Worm (Caenorhabditis elegans) whole organism, young adult: ENCODE data around the gene tpi-1.

Source experiments
- B0261.1 ChIP-seq: sonication (generic microtip); optimal IDR thresholded peaks from 2 replicates; lab custom pipeline; 2016; ENCODE audit warnings: mild to moderate bottlenecking, missing genetic modification characterization, moderate library complexity, missing compliant biosample characterization
- F10E7.11 ChIP-seq: sonication (generic microtip); optimal IDR thresholded peaks from 2 replicates; lab custom pipeline; 2017; ENCODE audit warnings: mild to moderate bottlenecking, missing genetic modification characterization, moderate library complexity, missing compliant biosample characterization
- F23B12.7 ChIP-seq: sonication (generic microtip); optimal IDR thresholded peaks from 2 replicates; lab custom pipeline; 2017; ENCODE audit warnings: missing genetic modification characterization, mild to moderate bottlenecking, missing compliant biosample characterization, antibody characterized with exemption, moderate library complexity; ENCODE audit not compliant: insufficient read depth
- F33H1.4 ChIP-seq: fragments of 200-800 bp; sonication (Bioruptor generic); IDR thresholded peaks from 2 replicates; pipeline ENCODE4 v1.3.6; 2022; ENCODE audit warnings: missing genetic modification reagents, missing genetic modification characterization, missing compliant biosample characterization
- K11D2.4 ChIP-seq: fragments of 200-800 bp; sonication (Bioruptor generic); IDR thresholded peaks from 2 replicates; pipeline ENCODE4 v1.3.6; 2022; ENCODE audit warnings: missing genetic modification reagents, missing genetic modification characterization, missing compliant biosample characterization
- T26A5.8 ChIP-seq: sonication (generic microtip); optimal IDR thresholded peaks from 2 replicates; lab custom pipeline; 2016; ENCODE audit warnings: missing genetic modification characterization, missing compliant biosample characterization
- Y53F4B.3 ChIP-seq: fragments of 200-800 bp; sonication (Bioruptor generic); IDR thresholded peaks from 2 replicates; pipeline ENCODE4 v1.3.6; 2022; ENCODE audit warnings: missing genetic modification reagents, missing genetic modification characterization, missing compliant biosample characterization
- Y53G8AR.9 ChIP-seq: fragments of 200-800 bp; sonication (Bioruptor generic); conservative IDR thresholded peaks from 2 replicates; pipeline ENCODE4 v1.3.6; 2022; ENCODE audit warnings: missing genetic modification reagents, missing genetic modification characterization, missing compliant biosample characterization
- Y79H2A.3 ChIP-seq: fragments of 200-800 bp; sonication (Bioruptor generic); conservative IDR thresholded peaks from 2 replicates; pipeline ENCODE4 v1.3.6; 2022; ENCODE audit warnings: missing genetic modification reagents, missing genetic modification characterization, missing compliant biosample characterization
- ZK185.1 ChIP-seq: sonication (generic microtip); optimal IDR thresholded peaks from 2 replicates; lab custom pipeline; 2016; ENCODE audit warnings: mild to moderate bottlenecking, missing genetic modification characterization, missing compliant biosample characterization; ENCODE audit not compliant: poor library complexity, severe bottlenecking
- ama-1 ChIP-seq, 3 experiments: fragments of 150-350 bp in 1 of 3; sonication (generic microtip) in 2 of 3; optimal IDR thresholded peaks; 2 replicates each; lab custom pipeline; 2014 to 2018; ENCODE audit warnings: missing biosample characterization in 2 of 3, missing genetic modification characterization in 2 of 3, missing genetic modification reagents in 2 of 3
- aptf-3 ChIP-seq: fragments of 200-800 bp; sonication (Bioruptor generic); IDR thresholded peaks from 2 replicates; pipeline ENCODE4 v1.3.6; 2022; ENCODE audit warnings: missing genetic modification characterization, missing compliant biosample characterization
- bed-2 ChIP-seq: fragments of 200-800 bp; sonication (Bioruptor generic); IDR thresholded peaks from 2 replicates; pipeline ENCODE4 v1.3.6; 2022; ENCODE audit warnings: missing genetic modification reagents, missing genetic modification characterization, missing compliant biosample characterization
- ccch-3 ChIP-seq: fragments of 200-800 bp; sonication (Bioruptor generic); optimal IDR thresholded peaks from 2 replicates; lab custom pipeline; 2018; ENCODE audit warnings: mild to moderate bottlenecking, missing genetic modification characterization, missing compliant biosample characterization
- cebp-1 ChIP-seq, 2 experiments: fragments of 200-800 bp in 1 of 2; sonication (Bioruptor generic) in 1 of 2; sonication (generic microtip) in 1 of 2; IDR thresholded peaks in 1 of 2; optimal IDR thresholded peaks in 1 of 2; 2 replicates each; pipeline versions ENCODE4 v1.3.6 to Lab custom; 2017 to 2022; ENCODE audit warnings: missing compliant biosample characterization in 2 of 2, missing genetic modification characterization in 2 of 2, mild to moderate bottlenecking in 1 of 2, missing genetic modification reagents in 1 of 2, moderate library complexity in 1 of 2
- cebp-2 ChIP-seq: fragments of 200-800 bp; sonication (Bioruptor generic); IDR thresholded peaks from 2 replicates; pipeline ENCODE4 v1.3.6; 2022; ENCODE audit warnings: missing genetic modification characterization, missing compliant biosample characterization
- egl-18 ChIP-seq: fragments of 200-800 bp; sonication (Bioruptor generic); IDR thresholded peaks from 2 replicates; pipeline ENCODE4 v1.3.6; 2022; ENCODE audit warnings: missing genetic modification reagents, missing genetic modification characterization, missing compliant biosample characterization
- ekl-4 ChIP-seq: fragments of 200-800 bp; sonication (Bioruptor generic); IDR thresholded peaks from 2 replicates; pipeline ENCODE4 v1.3.6; 2022; ENCODE audit warnings: missing genetic modification reagents, missing genetic modification characterization, missing compliant biosample characterization
- ets-4 ChIP-seq: fragments of 200-800 bp; sonication (Bioruptor generic); optimal IDR thresholded peaks from 2 replicates; lab custom pipeline; 2018; ENCODE audit warnings: mild to moderate bottlenecking, missing genetic modification characterization, missing compliant biosample characterization
- fkh-3 ChIP-seq: sonication (generic microtip); optimal IDR thresholded peaks from 2 replicates; lab custom pipeline; 2016; ENCODE audit warnings: mild to moderate bottlenecking, missing genetic modification characterization, missing compliant biosample characterization
- gei-17 ChIP-seq: fragments of 200-800 bp; sonication (Bioruptor generic); optimal IDR thresholded peaks from 2 replicates; lab custom pipeline; 2018; ENCODE audit warnings: mild to moderate bottlenecking, missing genetic modification characterization, missing compliant biosample characterization
- him-1 ChIP-seq: sonication (generic microtip); optimal IDR thresholded peaks from 2 replicates; lab custom pipeline; 2016; ENCODE audit warnings: missing genotype, missing genetic modification reagents, missing genetic modification characterization, missing compliant biosample characterization
- hlh-26 ChIP-seq: fragments of 200-800 bp; sonication (Bioruptor generic); conservative IDR thresholded peaks from 2 replicates; pipeline ENCODE4 v1.3.6; 2022; ENCODE audit warnings: missing genetic modification reagents, missing genetic modification characterization, missing compliant biosample characterization
- hmg-1.2 ChIP-seq: fragments of 200-800 bp; sonication (Bioruptor generic); IDR thresholded peaks from 2 replicates; pipeline ENCODE4 v1.3.6; 2022; ENCODE audit warnings: missing genetic modification reagents, missing genetic modification characterization, missing compliant biosample characterization
- let-607 ChIP-seq, 2 experiments: fragments of 200-800 bp in 1 of 2; sonication (Bioruptor generic) in 1 of 2; sonication (generic microtip) in 1 of 2; optimal IDR thresholded peaks; 2 replicates each; lab custom pipeline; 2016 to 2018; ENCODE audit warnings: mild to moderate bottlenecking in 2 of 2, missing compliant biosample characterization in 2 of 2, missing genetic modification characterization in 2 of 2, moderate library complexity in 2 of 2, missing genotype in 1 of 2
- lin-35 ChIP-seq, 3 experiments: fragments of 150-350 bp in 2 of 3; sonication (generic microtip) in 1 of 3; optimal IDR thresholded peaks; 2 replicates each; lab custom pipeline; 2014 to 2018; ENCODE audit warnings: missing biosample characterization in 3 of 3, missing genetic modification characterization in 3 of 3, missing genetic modification reagents in 3 of 3
- lin-40 ChIP-seq: sonication (generic microtip); optimal IDR thresholded peaks from 2 replicates; lab custom pipeline; 2016; ENCODE audit warnings: missing genetic modification characterization, mild to moderate bottlenecking, missing compliant biosample characterization, missing genotype, missing genetic modification reagents
- madf-10 ChIP-seq: sonication (generic microtip); optimal IDR thresholded peaks from 2 replicates; lab custom pipeline; 2016; ENCODE audit warnings: mild to moderate bottlenecking, missing genetic modification characterization, missing compliant biosample characterization
- madf-3 ChIP-seq: fragments of 200-800 bp; sonication (Bioruptor generic); IDR thresholded peaks from 2 replicates; pipeline ENCODE4 v1.3.6; 2022; ENCODE audit warnings: missing genetic modification reagents, missing genetic modification characterization, missing compliant biosample characterization
- mes-4 ChIP-seq: sonication (generic microtip); optimal IDR thresholded peaks from 2 replicates; lab custom pipeline; 2016; ENCODE audit warnings: missing genotype, missing genetic modification characterization, missing compliant biosample characterization
- nfya-2 ChIP-seq: fragments of 200-800 bp; sonication (Bioruptor generic); IDR thresholded peaks from 2 replicates; pipeline ENCODE4 v1.3.6; 2022; ENCODE audit warnings: missing genetic modification reagents, missing genetic modification characterization, missing compliant biosample characterization
- nhr-27 ChIP-seq: fragments of 200-800 bp; sonication (Bioruptor generic); optimal IDR thresholded peaks from 2 replicates; lab custom pipeline; 2018; ENCODE audit warnings: mild to moderate bottlenecking, missing genetic modification characterization, moderate library complexity, missing compliant biosample characterization
- nhr-80 ChIP-seq: sonication (generic microtip); optimal IDR thresholded peaks from 2 replicates; lab custom pipeline; 2016; ENCODE audit warnings: missing genetic modification characterization, missing compliant biosample characterization
- pbrm-1 ChIP-seq: fragments of 200-800 bp; sonication (Bioruptor generic); IDR thresholded peaks from 2 replicates; pipeline ENCODE4 v1.3.6; 2022; ENCODE audit warnings: missing genetic modification reagents, missing genetic modification characterization, missing compliant biosample characterization
- repo-1 ChIP-seq: sonication (generic microtip); optimal IDR thresholded peaks from 2 replicates; lab custom pipeline; 2017; ENCODE audit warnings: mild to moderate bottlenecking, missing genetic modification characterization, missing compliant biosample characterization
- snpc-1.1 ChIP-seq: sonication (generic microtip); optimal IDR thresholded peaks from 2 replicates; lab custom pipeline; 2017; ENCODE audit warnings: missing genetic modification characterization, mild to moderate bottlenecking, missing compliant biosample characterization, antibody characterized with exemption, moderate library complexity, missing genotype, missing genetic modification reagents; ENCODE audit not compliant: insufficient read depth
- snpc-1.3 ChIP-seq: sonication (generic microtip); optimal IDR thresholded peaks from 2 replicates; lab custom pipeline; 2017; ENCODE audit warnings: missing genetic modification characterization, mild to moderate bottlenecking, missing compliant biosample characterization, antibody characterized with exemption, moderate library complexity, missing genotype, missing genetic modification reagents; ENCODE audit not compliant: insufficient read depth
- snpc-3.4 ChIP-seq: sonication (generic microtip); optimal IDR thresholded peaks from 2 replicates; lab custom pipeline; 2017; ENCODE audit warnings: missing genetic modification characterization, mild to moderate bottlenecking, missing compliant biosample characterization, antibody characterized with exemption, moderate library complexity, missing genotype, missing genetic modification reagents
- sptf-2 ChIP-seq: fragments of 200-800 bp; sonication (Bioruptor generic); optimal IDR thresholded peaks from 2 replicates; lab custom pipeline; 2018; ENCODE audit warnings: mild to moderate bottlenecking, missing genetic modification characterization, missing compliant biosample characterization
- tbp1 ChIP-seq: fragments of 200-800 bp; sonication (Bioruptor generic); optimal IDR thresholded peaks from 2 replicates; lab custom pipeline; 2018; ENCODE audit warnings: mild to moderate bottlenecking, missing genetic modification characterization, missing compliant biosample characterization
- tlf-1 ChIP-seq: fragments of 200-800 bp; sonication (Bioruptor generic); optimal IDR thresholded peaks from 2 replicates; lab custom pipeline; 2018; ENCODE audit warnings: mild to moderate bottlenecking, missing genetic modification characterization, missing compliant biosample characterization
- unc-130 ChIP-seq: sonication (generic microtip); optimal IDR thresholded peaks from 2 replicates; lab custom pipeline; 2016; ENCODE audit warnings: missing genetic modification reagents, missing genetic modification characterization, missing compliant biosample characterization
- unc-62 ChIP-seq: fragments of 150-350 bp; optimal IDR thresholded peaks from 2 replicates; lab custom pipeline; 2014; ENCODE audit warnings: missing biosample characterization, missing genetic modification reagents, missing genetic modification characterization
- xnd-1 ChIP-seq: sonication (generic microtip); optimal IDR thresholded peaks from 2 replicates; lab custom pipeline; 2016; ENCODE audit warnings: missing genotype, missing genetic modification reagents, missing genetic modification characterization, missing compliant biosample characterization
- ztf-6 ChIP-seq: fragments of 200-800 bp; sonication (Bioruptor generic); IDR thresholded peaks from 2 replicates; pipeline ENCODE4 v1.3.6; 2022; ENCODE audit warnings: missing genetic modification reagents, missing genetic modification characterization, missing compliant biosample characterization

Gene tpi-1

DNA sequence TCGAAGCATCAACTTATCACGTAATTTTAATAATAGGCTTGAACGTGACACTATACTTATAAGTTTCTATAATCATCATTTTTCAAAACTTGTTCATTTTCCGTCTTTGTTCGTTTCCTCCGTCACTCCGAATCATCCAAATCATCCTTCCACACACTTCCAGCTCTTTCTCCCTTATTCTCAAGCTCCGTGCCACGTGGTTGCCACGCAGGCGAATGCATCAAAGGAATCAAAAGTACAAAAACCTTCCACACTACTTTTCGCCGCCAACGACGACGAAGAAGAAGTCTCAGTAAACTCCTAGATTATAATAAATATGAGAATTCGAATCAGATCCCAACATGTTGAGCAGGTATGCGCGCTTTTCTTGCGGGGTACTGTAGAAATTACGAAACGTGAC, 15.2 kb upstream of the tpi-1 start (continued):
- no peak for TF ChIP-seq nfya-2 (GFP tag; lab: Robert Waterston, UW)
- no peak for TF ChIP-seq snpc-1.1 (tag; lab: Kevin White, UChicago)
- 0 out of 2 replicates have a peak, but pooled peaks have one; percentile 22 for TF ChIP-seq pbrm-1 (GFP tag; lab: Robert Waterston, UW)
- TF ChIP-seq, all 124 proteins: peak for 3

- TF ChIP-seq ccch-3 (GFP tag; lab: Kevin White, UChicago) = no peak
- peak; percentile 5 for TF ChIP-seq ama-1 (optimal IDR thresholded peaks at IDR 0.05; lab: Kevin White, UChicago)
- no peak for TF ChIP-seq ama-1 (GFP tag; optimal IDR thresholded peaks at IDR 0.05; lab: Kevin White, UChicago)
- TF ChIP-seq unc-130 = no peak
- no peak for TF ChIP-seq snpc-3.4 (tag; lab: Kevin White, UChicago)
- peak; percentile 25 for TF ChIP-seq nhr-80 (tag; lab: Kevin White, UChicago)
- TF ChIP-seq xnd-1 (tag; lab: Kevin White, UChicago) = no peak
- no peak for TF ChIP-seq sptf-2 (GFP tag; lab: Kevin White, UChicago)
- no peak for TF ChIP-seq lin-35 (GFP tag; optimal IDR thresholded peaks at IDR 0.05; lab: Kevin White, UChicago)
- no peak for TF ChIP-seq gei-17 (GFP tag; lab: Kevin White, UChicago)
- no peak for TF ChIP-seq Y53F4B.3
- TF ChIP-seq ets-4 (GFP tag; lab: Kevin White, UChicago) = no peak
- TF ChIP-seq aptf-3 = no peak
- TF ChIP-seq nhr-27 (tag; lab: Kevin White, UChicago) = no peak
- peak in 1 of 2 experiments; percentile 17 for TF ChIP-seq let-607 (tag; optimal IDR thresholded peaks at IDR 0.05; lab: Kevin White, UChicago)
- TF ChIP-seq T26A5.8 = no peak
- no peak for TF ChIP-seq cebp-2 (GFP tag; lab: Robert Waterston, UW)
- no peak for TF ChIP-seq K11D2.4 (GFP tag; lab: Robert Waterston, UW)
- no peak for TF ChIP-seq snpc-1.3 (tag; lab: Kevin White, UChicago)
- no peak for TF ChIP-seq ztf-6 (GFP tag; lab: Robert Waterston, UW)
- TF ChIP-seq tlf-1 (GFP tag; lab: Kevin White, UChicago) = no peak
- no peak for TF ChIP-seq bed-2 (GFP tag; lab: Robert Waterston, UW)
- TF ChIP-seq Y79H2A.3 (GFP tag; lab: Robert Waterston, UW) = no peak
- no peak for TF ChIP-seq tbp1 (GFP tag; lab: Kevin White, UChicago)
- TF ChIP-seq cebp-1 (GFP tag; IDR thresholded peaks at IDR 0.05; lab: Robert Waterston, UW) = no peak
- peak; percentile 32 for TF ChIP-seq cebp-1 (tag; optimal IDR thresholded peaks at IDR 0.05; lab: Kevin White, UChicago)
- no peak for TF ChIP-seq lin-40 (tag; lab: Kevin White, UChicago)
Observed at ce11 chrII:12053486-12053885, 14.5 kb upstream of the tpi-1 start.

DNA sequence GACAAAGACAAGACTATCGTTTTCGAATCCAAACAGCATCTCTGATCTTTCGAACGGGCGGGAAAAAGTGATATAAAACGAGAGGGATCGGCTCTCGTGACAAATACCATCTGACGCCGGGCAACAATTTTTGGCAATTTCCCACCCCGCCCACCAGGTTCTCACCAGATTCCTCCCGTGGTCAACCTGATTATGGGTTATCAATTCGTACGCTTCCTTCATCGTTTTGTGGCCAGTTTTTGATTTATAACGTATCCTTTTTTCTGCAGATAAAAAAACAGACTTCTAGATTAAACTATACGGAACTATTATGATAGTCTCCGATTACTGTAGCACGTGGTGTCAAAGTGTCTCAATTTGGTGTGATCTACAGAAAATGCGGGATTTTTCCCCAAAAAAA, 14.0 kb upstream of the tpi-1 start:
- TF ChIP-seq F10E7.11 (no peak), Y53G8AR.9 (GFP tag; lab: Robert Waterston, UW) (no peak), madf-3 (GFP tag; lab: Robert Waterston, UW) (no peak), ZK185.1 (no peak), repo-1 (no peak), mes-4 (tag; lab: Kevin White, UChicago) (no peak), unc-62 (no peak), him-1 (no peak), F33H1.4 (GFP tag; lab: Robert Waterston, UW) (no peak), ccch-3 (GFP tag; lab: Kevin White, UChicago) (no peak), madf-10 (tag; lab: Kevin White, UChicago) (no peak), egl-18 (GFP tag; lab: Robert Waterston, UW) (no peak), hlh-26 (GFP tag; lab: Robert Waterston, UW) (no peak), fkh-3 (tag; lab: Kevin White, UChicago) (no peak), ekl-4 (GFP tag; lab: Robert Waterston, UW) (no peak), F23B12.7 (tag; lab: Kevin White, UChicago) (no peak), B0261.1 (no peak), hmg-1.2 (GFP tag; lab: Robert Waterston, UW) (0 out of 2 replicates have a peak, but pooled peaks have one; percentile 13)
